Worm (Caenorhabditis elegans): ENCODE results near the gene poml-1.

The poml-1 gene

DNA sequence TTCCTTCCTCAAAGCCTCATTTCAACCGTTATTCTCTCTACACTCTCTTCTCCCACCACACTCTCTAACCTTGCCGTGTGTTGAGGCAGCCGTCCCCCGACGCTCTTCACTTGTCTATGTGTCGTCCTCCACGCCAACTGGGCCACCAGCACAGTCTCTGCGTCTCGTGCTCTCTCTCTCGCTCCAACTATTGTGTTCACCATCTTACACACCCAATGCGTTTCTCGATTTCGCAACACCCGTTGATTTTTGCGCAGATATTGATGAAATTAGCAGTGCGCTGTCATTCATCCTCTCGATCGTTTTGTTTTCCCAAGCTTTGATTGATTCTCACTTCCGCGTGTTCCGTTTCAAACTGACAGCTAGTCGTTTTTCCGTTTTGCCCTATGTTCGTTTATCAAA lies 35.6 kb downstream of the poml-1 start (continued):
- no peak for TF ChIP-seq tbx-9 (tag; optimal IDR thresholded peaks at IDR 0.05; ENCODE audit: borderline replicate concordance)
- peak; percentile 45 for TF ChIP-seq nhr-80 (tag; optimal IDR thresholded peaks at IDR 0.05)
- TF ChIP-seq Y53G8AR.9 (GFP tag; conservative IDR thresholded peaks at IDR 0.05) = no peak
- peak; percentile 29; the same call in 1 of the 2 replicates for TF ChIP-seq K11D2.4 (GFP tag; IDR thresholded peaks at IDR 0.05)
- TF ChIP-seq snpc-4 (GFP tag; optimal IDR thresholded peaks at IDR 0.05) = no peak
- TF ChIP-seq snpc-4 (tag; optimal IDR thresholded peaks at IDR 0.05) = peak in 2 of 4 experiments; percentile 3 to 41
- TF ChIP-seq egl-44 (GFP tag; IDR thresholded peaks at IDR 0.05) = 0 out of 2 replicates have a peak, but pooled peaks have one; percentile 42
- no peak for TF ChIP-seq nfya-2 (GFP tag; IDR thresholded peaks at IDR 0.05)
- TF ChIP-seq nhr-90 (tag; optimal IDR thresholded peaks at IDR 0.05) = no peak
- TF ChIP-seq attf-5 (GFP tag; optimal IDR thresholded peaks at IDR 0.05) = peak; percentile 55
- TF ChIP-seq F49E8.2 (tag; optimal IDR thresholded peaks at IDR 0.05; ENCODE audit: insufficient read depth) = no peak
- TF ChIP-seq rpc-1 (optimal IDR thresholded peaks at IDR 0.05) = no peak
- TF ChIP-seq rpc-1 (tag; optimal IDR thresholded peaks at IDR 0.05) = no peak
- TF ChIP-seq gei-17 (GFP tag; optimal IDR thresholded peaks at IDR 0.05) = peak; percentile 22
- TF ChIP-seq tbp1 (GFP tag; optimal IDR thresholded peaks at IDR 0.05) = peak; percentile 10
- TF ChIP-seq lin-40 (tag; optimal IDR thresholded peaks at IDR 0.05) = peak; percentile 50
- TF ChIP-seq ceh-40 (GFP tag; IDR thresholded peaks at IDR 0.05) = no peak
- no peak for TF ChIP-seq madf-6 (GFP tag; IDR thresholded peaks at IDR 0.05)
- no peak for TF ChIP-seq pha-4 (tag; optimal IDR thresholded peaks at IDR 0.05)
- TF ChIP-seq hmg-1.2 (GFP tag; IDR thresholded peaks at IDR 0.05) = peak; percentile 91
- TF ChIP-seq lin-35 (GFP tag; optimal IDR thresholded peaks at IDR 0.05) = no peak
- no peak for TF ChIP-seq Y67H2A.10 (GFP tag; conservative IDR thresholded peaks at IDR 0.05)
- no peak for TF ChIP-seq madf-10 (tag; optimal IDR thresholded peaks at IDR 0.05)
- TF ChIP-seq Y56A3A.18 (GFP tag; IDR thresholded peaks at IDR 0.05) = no peak
- TF ChIP-seq Y79H2A.3 (GFP tag; conservative IDR thresholded peaks at IDR 0.05) = no peak
- no peak for TF ChIP-seq attf-6 (GFP tag; IDR thresholded peaks at IDR 0.05)
- TF ChIP-seq C06A6.2 (GFP tag; conservative IDR thresholded peaks at IDR 0.05) = 0 out of 2 replicates have a peak, but pooled peaks have one; percentile 27
- TF ChIP-seq athp-1 (tag; optimal IDR thresholded peaks at IDR 0.05) = no peak
- TF ChIP-seq somi-1 (GFP tag; optimal IDR thresholded peaks at IDR 0.05) = no peak
- no peak for TF ChIP-seq tlf-1 (GFP tag; optimal IDR thresholded peaks at IDR 0.05)
- no peak for TF ChIP-seq rec-8 (tag; optimal IDR thresholded peaks at IDR 0.05)
- TF ChIP-seq ztf-26 (tag; optimal IDR thresholded peaks at IDR 0.05) = no peak
- TF ChIP-seq ceh-100 (GFP tag; IDR thresholded peaks at IDR 0.05) = no peak
- no peak for TF ChIP-seq B0019.2 (GFP tag; conservative IDR thresholded peaks at IDR 0.05)
- TF ChIP-seq dpl-1 (GFP tag; optimal IDR thresholded peaks at IDR 0.05) = no peak
- no peak for TF ChIP-seq mcd-1 (GFP tag; IDR thresholded peaks at IDR 0.05)
- TF ChIP-seq hsf-1 (GFP tag; IDR thresholded peaks at IDR 0.05) = no peak
- TF ChIP-seq ztf-18 (tag; optimal IDR thresholded peaks at IDR 0.05) = peak; percentile 16
- no peak for TF ChIP-seq hlh-26 (GFP tag; conservative IDR thresholded peaks at IDR 0.05)
- no peak for TF ChIP-seq hmg-20 (GFP tag; IDR thresholded peaks at IDR 0.05)
- no peak for TF ChIP-seq F22D6.2 (tag; optimal IDR thresholded peaks at IDR 0.05)
- no peak for TF ChIP-seq F57A8.1 (GFP tag; optimal IDR thresholded peaks at IDR 0.05)
- no peak for TF ChIP-seq lsl-1 (GFP tag; optimal IDR thresholded peaks at IDR 0.05)
- no peak for TF ChIP-seq F23B12.7 (tag; optimal IDR thresholded peaks at IDR 0.05; ENCODE audit: insufficient read depth)
- peak; percentile 34 for TF ChIP-seq K12H6.12 (tag; optimal IDR thresholded peaks at IDR 0.05)
- peak; percentile 40 for TF ChIP-seq chd-7 (tag; optimal IDR thresholded peaks at IDR 0.05)
- no peak for TF ChIP-seq ztf-3 (GFP tag; optimal IDR thresholded peaks at IDR 0.05)
- no peak for TF ChIP-seq mes-4 (tag; optimal IDR thresholded peaks at IDR 0.05)
- TF ChIP-seq mxl-1 (tag; optimal IDR thresholded peaks at IDR 0.05) = no peak
- no peak for TF ChIP-seq ekl-4 (GFP tag; IDR thresholded peaks at IDR 0.05)
